Fruit fly (Drosophila melanogaster): Measurements from ENCODE around the gene Gr63a.

DNA sequence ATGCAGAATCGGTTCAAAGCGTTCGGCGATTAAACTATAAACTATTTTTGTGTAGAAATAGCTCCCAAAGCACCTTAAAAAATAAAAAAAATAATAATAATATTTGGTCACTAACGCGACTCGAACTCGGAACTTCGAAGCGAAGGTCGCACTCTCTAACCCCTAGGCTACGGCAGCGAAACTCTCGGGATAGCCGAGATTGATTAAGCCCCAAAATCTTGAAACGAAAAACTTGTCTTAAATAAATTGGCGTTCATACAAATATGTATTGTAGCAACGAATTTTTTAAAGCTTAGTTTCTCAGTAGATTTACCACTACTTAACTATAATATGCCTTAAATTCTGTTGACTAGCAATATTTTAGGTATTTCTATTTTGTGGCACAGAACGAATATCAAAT lies 2.0 kb downstream of the Gr63a start:
- TF ChIP-seq CG7045 (GFP tag; optimal IDR thresholded peaks at IDR 0.05) (no peak), CG12768 (GFP tag; optimal IDR thresholded peaks at IDR 0.05) (no peak), cic (GFP tag; optimal IDR thresholded peaks at IDR 0.05) (no peak), CG1620 (GFP tag; optimal IDR thresholded peaks at IDR 0.05) (no peak), cnc (optimal IDR thresholded peaks at IDR 0.05) (no peak), kay (GFP tag; ENCODE audit: borderline replicate concordance) (no peak), CG5204 (GFP tag; optimal IDR thresholded peaks at IDR 0.05) (no peak), Crg-1 (GFP tag; optimal IDR thresholded peaks at IDR 0.05) (no peak), CG11617 (GFP tag; optimal IDR thresholded peaks at IDR 0.05) (no peak), CG33017 (tag; optimal IDR thresholded peaks at IDR 0.05) (no peak), tj (GFP tag; optimal IDR thresholded peaks at IDR 0.05) (no peak), toe (GFP tag; optimal IDR thresholded peaks at IDR 0.05) (no peak), bab1 (GFP tag; optimal IDR thresholded peaks at IDR 0.05) (no peak)

All from whole organism, adult.